Fruit fly (Drosophila melanogaster) whole organism, embryonic: ENCODE measurements around the gene Sodq.

Experiments used
- Abd-B ChIP-seq: fragments of 200-800 bp; sonication (Bioruptor generic); optimal IDR thresholded peaks from 2 replicates; lab custom pipeline; 2018; ENCODE audit warnings: missing biosample characterization, mild to moderate bottlenecking, missing genetic modification characterization, moderate library complexity
- BEAF-32 ChIP-seq: fragments of 200-800 bp; sonication (Bioruptor generic); optimal IDR thresholded peaks from 3 replicates; lab custom pipeline; 2017; ENCODE audit warnings: missing biosample characterization, missing genetic modification characterization, mild to moderate bottlenecking, moderate library complexity, missing genetic modification reagents
- Bgb ChIP-seq: fragments of 200-800 bp; sonication (Bioruptor generic); IDR thresholded peaks from 2 replicates; pipeline ENCODE4 v1.3.6; 2022; ENCODE audit warnings: missing biosample characterization, missing genetic modification characterization; ENCODE audit not compliant: partially characterized antibody
- BtbVII ChIP-seq: fragments of 200-800 bp; sonication (Bioruptor generic); optimal IDR thresholded peaks from 3 replicates; lab custom pipeline; 2017; ENCODE audit warnings: missing biosample characterization, mild to moderate bottlenecking, missing genetic modification characterization
- Bteb2 ChIP-seq: fragments of 200-800 bp; sonication (Bioruptor generic); optimal IDR thresholded peaks from 2 replicates; lab custom pipeline; 2016; ENCODE audit warnings: missing biosample characterization, missing genetic modification characterization
- CG11560 ChIP-seq: fragments of 200-800 bp; sonication (Bioruptor generic); IDR thresholded peaks from 3 replicates; pipeline ENCODE4 v1.3.6; 2022; ENCODE audit warnings: missing biosample characterization, missing genetic modification characterization
- CG12219 ChIP-seq: fragments of 200-800 bp; sonication (Bioruptor generic); optimal IDR thresholded peaks from 3 replicates; lab custom pipeline; 2018; ENCODE audit warnings: missing biosample characterization, mild to moderate bottlenecking, missing genetic modification characterization
- CG13296 ChIP-seq: fragments of 200-800 bp; sonication (Bioruptor generic); optimal IDR thresholded peaks from 3 replicates; lab custom pipeline; 2018; ENCODE audit warnings: missing biosample characterization, mild to moderate bottlenecking, missing genetic modification characterization
- CG13624 ChIP-seq: fragments of 200-800 bp; sonication (Bioruptor generic); optimal IDR thresholded peaks from 2 replicates; lab custom pipeline; 2016; ENCODE audit warnings: missing biosample characterization, missing genetic modification characterization
- CG17568 ChIP-seq: fragments of 200-800 bp; sonication (Bioruptor generic); optimal IDR thresholded peaks from 2 replicates; lab custom pipeline; 2018; ENCODE audit warnings: missing biosample characterization, mild to moderate bottlenecking, missing genetic modification characterization, moderate library complexity
- CG2678 ChIP-seq: fragments of 200-800 bp; sonication (Bioruptor generic); optimal IDR thresholded peaks from 3 replicates; lab custom pipeline; 2019; ENCODE audit warnings: missing biosample characterization, mild to moderate bottlenecking, missing genetic modification characterization, moderate library complexity
- CG34224 ChIP-seq: fragments of 200-800 bp; sonication (Bioruptor generic); IDR thresholded peaks from 3 replicates; pipeline ENCODE4 v1.3.6; 2022; ENCODE audit warnings: missing biosample characterization, missing genetic modification characterization; ENCODE audit not compliant: partially characterized antibody
- CG4424 ChIP-seq: fragments of 200-800 bp; sonication (Bioruptor generic); optimal IDR thresholded peaks from 3 replicates; lab custom pipeline; 2016; ENCODE audit warnings: missing biosample characterization, missing genetic modification characterization
- CG4730 ChIP-seq: fragments of 200-800 bp; sonication (Bioruptor generic); IDR thresholded peaks from 2 replicates; pipeline ENCODE4 v1.3.6; 2022; ENCODE audit warnings: missing biosample characterization, missing genetic modification characterization
- CG4820 ChIP-seq: fragments of 200-800 bp; sonication (Bioruptor generic); optimal IDR thresholded peaks from 3 replicates; lab custom pipeline; 2016; ENCODE audit warnings: missing biosample characterization, missing genetic modification characterization
- CG6689 ChIP-seq: fragments of 200-800 bp; sonication (Bioruptor generic); IDR thresholded peaks from 2 replicates; pipeline ENCODE4 v1.3.6; 2022; ENCODE audit warnings: missing biosample characterization, missing genetic modification characterization
- CG7372 ChIP-seq: fragments of 200-800 bp; sonication (Bioruptor generic); IDR thresholded peaks from 2 replicates; pipeline ENCODE4 v1.3.6; 2022; ENCODE audit warnings: missing biosample characterization, missing genetic modification characterization
- CG7839 ChIP-seq: fragments of 200-800 bp; sonication (Bioruptor generic); optimal IDR thresholded peaks from 3 replicates; lab custom pipeline; 2018; ENCODE audit warnings: missing biosample characterization, mild to moderate bottlenecking, missing genetic modification characterization, moderate library complexity
- CG7928 ChIP-seq: fragments of 200-800 bp; sonication (Bioruptor generic); optimal IDR thresholded peaks from 2 replicates; lab custom pipeline; 2017; ENCODE audit warnings: missing biosample characterization, mild to moderate bottlenecking, missing genetic modification characterization
- CG7963 ChIP-seq: fragments of 200-800 bp; sonication (Bioruptor generic); IDR thresholded peaks from 3 replicates; pipeline ENCODE4 v1.3.6; 2022; ENCODE audit warnings: missing biosample characterization, missing genetic modification characterization; ENCODE audit not compliant: partially characterized antibody
- CG9932 ChIP-seq: fragments of 200-800 bp; sonication (Bioruptor generic); IDR thresholded peaks from 2 replicates; pipeline ENCODE4 v1.3.6; 2022; ENCODE audit warnings: missing biosample characterization, missing genetic modification characterization
- Fer2 ChIP-seq: fragments of 200-800 bp; sonication (Bioruptor generic); optimal IDR thresholded peaks from 2 replicates; lab custom pipeline; 2018; ENCODE audit warnings: missing biosample characterization, mild to moderate bottlenecking, missing genetic modification characterization, moderate library complexity
- Hey ChIP-seq: fragments of 200-800 bp; sonication (Bioruptor generic); optimal IDR thresholded peaks from 3 replicates; lab custom pipeline; 2018; ENCODE audit warnings: missing biosample characterization, mild to moderate bottlenecking, missing genetic modification characterization
- Hr51 ChIP-seq, 2 experiments: fragments of 200-800 bp; sonication (Bioruptor generic); optimal IDR thresholded peaks; 2 replicates in 1 of 2; 3 replicates in 1 of 2; lab custom pipeline; 2016 to 2018; ENCODE audit warnings: missing biosample characterization in 2 of 2, missing genetic modification characterization in 2 of 2, mild to moderate bottlenecking in 1 of 2, moderate library complexity in 1 of 2
- Hsf ChIP-seq: fragments of 200-800 bp; sonication (Bioruptor generic); optimal IDR thresholded peaks from 3 replicates; lab custom pipeline; 2016; ENCODE audit warnings: missing biosample characterization, missing genetic modification characterization
- Meics ChIP-seq: fragments of 200-800 bp; sonication (Bioruptor generic); optimal IDR thresholded peaks from 2 replicates; lab custom pipeline; 2017; ENCODE audit warnings: missing biosample characterization, mild to moderate bottlenecking, missing genetic modification characterization
- Nf-YB ChIP-seq: fragments of 200-800 bp; sonication (Bioruptor generic); optimal IDR thresholded peaks from 3 replicates; lab custom pipeline; 2019; ENCODE audit warnings: missing biosample characterization, mild to moderate bottlenecking, missing genetic modification characterization, moderate library complexity
- Opbp ChIP-seq: fragments of 200-800 bp; sonication (Bioruptor generic); IDR thresholded peaks from 3 replicates; pipeline ENCODE4 v1.3.6; 2022; ENCODE audit warnings: missing biosample characterization, missing genetic modification characterization; ENCODE audit not compliant: partially characterized antibody
- Vsx1 ChIP-seq: fragments of 200-800 bp; sonication (Bioruptor generic); optimal IDR thresholded peaks from 2 replicates; lab custom pipeline; 2017; ENCODE audit warnings: missing biosample characterization, mild to moderate bottlenecking, missing genetic modification characterization, missing genetic modification reagents
- ato ChIP-seq: fragments of 200-800 bp; sonication (Bioruptor generic); IDR thresholded peaks from 2 replicates; pipeline ENCODE4 v1.3.6; 2022; ENCODE audit warnings: missing biosample characterization, missing genetic modification characterization; ENCODE audit not compliant: partially characterized antibody
- az2 ChIP-seq: fragments of 200-800 bp; sonication (Bioruptor generic); optimal IDR thresholded peaks from 3 replicates; lab custom pipeline; 2016; ENCODE audit warnings: missing biosample characterization, missing genetic modification characterization
- dimm ChIP-seq: fragments of 200-800 bp; sonication (Bioruptor generic); IDR thresholded peaks from 2 replicates; pipeline ENCODE4 v1.3.6; 2022; ENCODE audit warnings: missing biosample characterization, missing genetic modification characterization
- dpn ChIP-seq, 2 experiments: fragments of 200-800 bp; sonication (Bioruptor generic); optimal IDR thresholded peaks; 3 replicates each; lab custom pipeline; 2016; ENCODE audit warnings: missing biosample characterization in 2 of 2, missing genetic modification characterization in 2 of 2
- eyg ChIP-seq: fragments of 200-800 bp; sonication (Bioruptor generic); optimal IDR thresholded peaks from 3 replicates; lab custom pipeline; 2016; ENCODE audit warnings: missing biosample characterization, missing genetic modification characterization
- gcm2 ChIP-seq: fragments of 200-800 bp; sonication (Bioruptor generic); optimal IDR thresholded peaks from 2 replicates; lab custom pipeline; 2016; ENCODE audit warnings: missing biosample characterization, missing genetic modification characterization
- gsb-n ChIP-seq: fragments of 200-800 bp; sonication (Bioruptor generic); optimal IDR thresholded peaks from 3 replicates; lab custom pipeline; 2018; ENCODE audit warnings: missing biosample characterization, mild to moderate bottlenecking, missing genetic modification characterization
- hkb ChIP-seq, 2 experiments: fragments of 200-800 bp in 1 of 2; fragments of >200 bp in 1 of 2; sonication (Bioruptor generic) in 1 of 2; IDR thresholded peaks in 1 of 2; optimal IDR thresholded peaks in 1 of 2; 2 replicates each; pipeline versions ENCODE4 v1.3.6 to Lab custom; 2017 to 2022; ENCODE audit warnings: missing biosample characterization in 1 of 2, missing genetic modification characterization in 1 of 2
- ind ChIP-seq: fragments of 200-800 bp; sonication (Bioruptor generic); optimal IDR thresholded peaks from 3 replicates; lab custom pipeline; 2016; ENCODE audit warnings: missing biosample characterization, missing genetic modification characterization
- mam ChIP-seq: fragments of 200-800 bp; sonication (Bioruptor generic); optimal IDR thresholded peaks from 3 replicates; lab custom pipeline; 2016; ENCODE audit warnings: missing biosample characterization, missing genetic modification characterization
- nerfin-2 ChIP-seq: fragments of 200-800 bp; sonication (Bioruptor generic); IDR thresholded peaks from 2 replicates; pipeline ENCODE4 v1.3.6; 2022; ENCODE audit warnings: missing biosample characterization, missing genetic modification characterization; ENCODE audit not compliant: partially characterized antibody
- oc ChIP-seq: fragments of 200-800 bp; sonication (Bioruptor generic); optimal IDR thresholded peaks from 2 replicates; lab custom pipeline; 2018; ENCODE audit warnings: missing biosample characterization, mild to moderate bottlenecking, missing genetic modification characterization, moderate library complexity
- ro ChIP-seq: fragments of 200-800 bp; sonication (Bioruptor generic); IDR thresholded peaks from 2 replicates; pipeline ENCODE4 v1.3.6; 2022; ENCODE audit warnings: missing biosample characterization, missing genetic modification characterization
- slbo ChIP-seq: fragments of 200-800 bp; sonication (Bioruptor generic); IDR thresholded peaks from 2 replicates; pipeline ENCODE4 v1.3.6; 2022; ENCODE audit warnings: missing biosample characterization, missing genetic modification characterization
- so ChIP-seq: fragments of 200-800 bp; sonication (Bioruptor generic); IDR thresholded peaks from 3 replicates; pipeline ENCODE4 v1.3.6; 2022; ENCODE audit warnings: missing biosample characterization, missing genetic modification characterization
- wdn ChIP-seq: fragments of 200-800 bp; sonication (Bioruptor generic); IDR thresholded peaks from 2 replicates; pipeline ENCODE4 v1.3.6; 2022; ENCODE audit warnings: missing biosample characterization, missing genetic modification characterization
- zen ChIP-seq: fragments of 200-800 bp; sonication (Bioruptor generic); optimal IDR thresholded peaks from 3 replicates; lab custom pipeline; 2018; ENCODE audit warnings: missing biosample characterization, mild to moderate bottlenecking, missing genetic modification characterization, moderate library complexity
- zf30C ChIP-seq: fragments of 200-800 bp; sonication (Bioruptor generic); optimal IDR thresholded peaks from 3 replicates; lab custom pipeline; 2018; ENCODE audit warnings: missing biosample characterization, mild to moderate bottlenecking, missing genetic modification characterization
- zfh1 ChIP-seq: fragments of 200-800 bp; sonication (Bioruptor generic); IDR thresholded peaks from 3 replicates; pipeline ENCODE4 v1.3.6; 2022; ENCODE audit warnings: missing biosample characterization, missing genetic modification characterization

Sodq gene

DNA sequence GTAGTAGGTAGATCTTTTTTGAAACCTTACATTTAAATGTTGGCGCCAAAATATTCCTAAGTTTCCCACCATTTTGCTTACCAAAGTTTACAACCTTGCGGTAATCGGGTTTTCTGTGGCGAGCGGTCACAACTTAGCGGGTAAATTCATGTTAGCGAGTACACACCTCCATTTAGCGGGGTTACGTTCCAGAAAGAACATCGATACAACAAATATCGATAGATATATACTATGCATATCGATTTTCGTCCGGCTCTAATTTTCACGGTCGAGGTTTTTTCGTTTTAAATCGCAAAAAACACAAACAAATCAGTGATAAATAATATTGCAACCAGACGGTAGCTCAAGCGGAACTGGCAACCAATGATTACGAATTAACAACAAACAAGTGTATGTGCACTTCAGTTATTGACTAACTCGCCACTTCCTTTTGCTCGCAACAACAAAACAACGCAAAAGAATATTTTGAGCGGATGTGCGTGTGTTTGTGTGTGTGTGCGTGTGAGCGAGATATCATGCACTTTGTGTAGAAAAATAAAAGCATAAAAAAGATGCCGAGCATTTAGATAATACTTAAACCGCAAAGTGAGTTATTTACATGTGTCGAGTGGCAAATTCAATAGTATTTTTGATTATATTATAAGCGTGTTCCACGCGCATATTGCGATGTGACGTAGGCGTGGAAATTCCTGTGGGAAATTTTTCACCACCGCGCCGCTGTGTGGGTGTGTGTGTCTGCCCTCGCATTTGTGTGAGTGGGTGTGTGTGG is 7.1 kb upstream of the Sodq start, which contains the start of gene Lnk (continued):
- TF ChIP-seq hkb (optimal IDR thresholded peaks at IDR 0.05; lab: Kevin White, UChicago) (peak; percentile 52), hkb (GFP tag; IDR thresholded peaks at IDR 0.05; lab: Robert Waterston, UW) (no peak), nerfin-2 (GFP tag; lab: Robert Waterston, UW) (peak; percentile 68), zfh1 (GFP tag; lab: Robert Waterston, UW) (no peak), wdn (GFP tag; lab: Robert Waterston, UW) (no peak), dpn (GFP tag; optimal IDR thresholded peaks at IDR 0.05; lab: Kevin White, UChicago) (peak; percentile 10 to 33), Meics (GFP tag; lab: Kevin White, UChicago) (no peak), CG9932 (peak; percentile 69), CG4730 (GFP tag; lab: Robert Waterston, UW) (no peak), CG12219 (GFP tag; lab: Kevin White, UChicago) (no peak), BEAF-32 (GFP tag; lab: Kevin White, UChicago) (peak; percentile 96), zen (tag; lab: Kevin White, UChicago) (peak; percentile 30), CG4424 (GFP tag; lab: Kevin White, UChicago) (no peak), slbo (GFP tag; lab: Robert Waterston, UW) (peak; percentile 21; the same call in 1 of the 2 replicates), ato (peak; percentile 88), Bteb2 (GFP tag; lab: Kevin White, UChicago) (no peak), BtbVII (GFP tag; lab: Kevin White, UChicago) (no peak), mam (no peak), Hsf (GFP tag; lab: Kevin White, UChicago) (no peak), CG7839 (tag; lab: Kevin White, UChicago) (no peak), CG7928 (GFP tag; lab: Kevin White, UChicago) (no peak), gcm2 (no peak), CG17568 (GFP tag; lab: Kevin White, UChicago) (no peak), CG34224 (peak; percentile 82), CG13296 (peak; percentile 20), eyg (GFP tag; lab: Kevin White, UChicago) (no peak), Abd-B (GFP tag; lab: Kevin White, UChicago) (no peak), Hr51 (GFP tag; optimal IDR thresholded peaks at IDR 0.05; lab: Kevin White, UChicago) (no peak), ind (GFP tag; lab: Kevin White, UChicago) (no peak), CG7372 (no peak), CG11560 (tag; lab: Robert Waterston, UW) (no peak), zf30C (GFP tag; lab: Kevin White, UChicago) (no peak), dimm (GFP tag; lab: Robert Waterston, UW) (no peak), Opbp (GFP tag; lab: Robert Waterston, UW) (peak; percentile 95), CG2678 (tag; lab: Kevin White, UChicago) (no peak), CG6689 (GFP tag; lab: Robert Waterston, UW) (no peak), Hey (tag; lab: Kevin White, UChicago) (no peak), Fer2 (tag; lab: Kevin White, UChicago) (no peak), ro (GFP tag; lab: Robert Waterston, UW) (no peak), gsb-n (peak; percentile 64), Vsx1 (no peak), CG7963 (GFP tag; lab: Robert Waterston, UW) (peak; percentile 87), Nf-YB (GFP tag; lab: Kevin White, UChicago) (no peak), CG13624 (peak; percentile 77), Bgb (GFP tag; lab: Robert Waterston, UW) (peak; percentile 96), so (GFP tag; lab: Robert Waterston, UW) (no peak), az2 (GFP tag; lab: Kevin White, UChicago) (no peak), CG4820 (GFP tag; lab: Kevin White, UChicago) (no peak), oc (tag; lab: Kevin White, UChicago) (no peak)
